Fruit fly (Drosophila melanogaster): ENCODE data around the gene CheB93a.
A peak's percentile ranks its signal among the peaks of the same experiment; 100 is the strongest.

CheB93a gene

DNA sequence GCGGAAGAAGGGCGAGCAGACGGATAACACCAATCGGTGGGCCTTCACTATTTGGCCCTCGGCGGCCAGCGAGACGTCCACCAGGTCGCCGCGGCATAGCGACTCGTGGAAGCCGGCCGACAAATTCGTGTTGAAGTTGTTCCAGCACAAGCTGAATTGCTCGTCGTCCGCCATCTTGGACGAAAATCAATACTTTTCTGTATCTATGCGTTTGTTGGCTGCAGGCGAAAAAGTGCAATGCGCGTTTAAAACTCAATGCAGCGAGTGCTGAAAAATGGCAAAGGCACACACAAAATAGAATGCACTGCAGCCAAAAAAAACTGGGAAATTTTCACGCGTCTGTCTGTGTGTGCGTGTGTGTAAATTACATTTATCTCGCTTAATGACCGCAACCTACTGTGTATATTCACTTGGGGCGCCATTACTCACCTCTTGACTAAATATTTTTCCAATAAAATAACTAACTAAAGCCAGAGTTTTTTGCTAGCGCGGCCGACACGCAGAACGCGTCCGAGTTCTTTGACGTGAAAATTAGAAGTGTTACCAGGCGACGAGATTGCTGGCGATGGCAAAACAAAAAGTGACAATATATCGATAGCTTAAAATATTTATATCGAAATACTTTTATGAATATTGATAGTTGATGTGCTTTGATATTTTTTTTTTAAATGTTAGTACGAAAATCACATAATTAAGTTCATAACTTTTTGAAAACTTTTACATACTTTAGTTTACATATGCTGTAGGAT is 30.2 kb upstream of the CheB93a start (continued):
- TF ChIP-seq trem (tag; optimal IDR thresholded peaks at IDR 0.05): peak; percentile 5
- TF ChIP-seq CG17361 (GFP tag; IDR thresholded peaks at IDR 0.05): peak; percentile 30; the same call in 1 of the 3 replicates
- TF ChIP-seq CG12236 (GFP tag; optimal IDR thresholded peaks at IDR 0.05): no peak
- no peak for TF ChIP-seq CG4328 (GFP tag; optimal IDR thresholded peaks at IDR 0.05)
- TF ChIP-seq CG4617 (GFP tag; optimal IDR thresholded peaks at IDR 0.05; ENCODE audit: borderline replicate concordance): peak; percentile 67
- no peak for TF ChIP-seq Spps (tag; optimal IDR thresholded peaks at IDR 0.05)
- TF ChIP-seq Elba2 (GFP tag; optimal IDR thresholded peaks at IDR 0.05): no peak
- peak; percentile 38 for TF ChIP-seq HmgZ (tag; optimal IDR thresholded peaks at IDR 0.05)
- TF ChIP-seq gsb (GFP tag; IDR thresholded peaks at IDR 0.05): no peak
- TF ChIP-seq CG6689 (GFP tag; IDR thresholded peaks at IDR 0.05): no peak
- TF ChIP-seq Stat92E (GFP tag; optimal IDR thresholded peaks at IDR 0.05): peak in 1 of 3 experiments; percentile 11
- TF ChIP-seq CG10565 (GFP tag; optimal IDR thresholded peaks at IDR 0.05): no peak
- no peak for TF ChIP-seq CG3065 (GFP tag; optimal IDR thresholded peaks at IDR 0.05)
- TF ChIP-seq Ada2b (GFP tag; IDR thresholded peaks at IDR 0.05): no peak
- TF ChIP-seq CG14014 (GFP tag; IDR thresholded peaks at IDR 0.05): no peak
- TF ChIP-seq CG2116 (GFP tag; optimal IDR thresholded peaks at IDR 0.05): peak; percentile 36
- TF ChIP-seq chm (GFP tag; IDR thresholded peaks at IDR 0.05): peak; percentile 80
- TF ChIP-seq Hmr (GFP tag; optimal IDR thresholded peaks at IDR 0.05): no peak
- no peak for TF ChIP-seq HLH54F (GFP tag; optimal IDR thresholded peaks at IDR 0.05)
- no peak for TF ChIP-seq CG4707 (GFP tag; optimal IDR thresholded peaks at IDR 0.05)
- TF ChIP-seq Adf1 (GFP tag; IDR thresholded peaks at IDR 0.05): no peak
- no peak for TF ChIP-seq otp (GFP tag; IDR thresholded peaks at IDR 0.05)
- TF ChIP-seq CG17385 (GFP tag; optimal IDR thresholded peaks at IDR 0.05): no peak
- TF ChIP-seq ken (GFP tag; IDR thresholded peaks at IDR 0.05): no peak
- TF ChIP-seq Kr (GFP tag; optimal IDR thresholded peaks at IDR 0.05): no peak
- TF ChIP-seq CG13894 (tag; optimal IDR thresholded peaks at IDR 0.05): no peak
- TF ChIP-seq ase (GFP tag; IDR thresholded peaks at IDR 0.05): no peak
- no peak for TF ChIP-seq CG1832 (GFP tag; optimal IDR thresholded peaks at IDR 0.05)
- peak; percentile 75 for TF ChIP-seq row (GFP tag; IDR thresholded peaks at IDR 0.05)
- TF ChIP-seq psq (GFP tag; optimal IDR thresholded peaks at IDR 0.05): no peak
- no peak for TF ChIP-seq h (optimal IDR thresholded peaks at IDR 0.05)
- no peak for TF ChIP-seq CG4404 (GFP tag; IDR thresholded peaks at IDR 0.05)
- no peak for TF ChIP-seq cad (GFP tag; optimal IDR thresholded peaks at IDR 0.05)
- TF ChIP-seq CG32532 (GFP tag; IDR thresholded peaks at IDR 0.05): no peak
- TF ChIP-seq CG18619 (GFP tag; optimal IDR thresholded peaks at IDR 0.05): no peak
- no peak for TF ChIP-seq sob (GFP tag; IDR thresholded peaks at IDR 0.05)
- peak; percentile 36 for TF ChIP-seq B-H2 (GFP tag; optimal IDR thresholded peaks at IDR 0.05)
- TF ChIP-seq tgo (GFP tag; IDR thresholded peaks at IDR 0.05): no peak
- no peak for TF ChIP-seq shn (GFP tag; optimal IDR thresholded peaks at IDR 0.05)
- peak; percentile 6 to 17 for TF ChIP-seq Hr51 (GFP tag; optimal IDR thresholded peaks at IDR 0.05)
- no peak for TF ChIP-seq Side (GFP tag; optimal IDR thresholded peaks at IDR 0.05)
- peak; percentile 33 for TF ChIP-seq CG33213 (GFP tag; optimal IDR thresholded peaks at IDR 0.05)
- TF ChIP-seq Deaf1 (tag; optimal IDR thresholded peaks at IDR 0.05): no peak
- TF ChIP-seq Lim3 (GFP tag; IDR thresholded peaks at IDR 0.05): no peak
- TF ChIP-seq CG6791 (GFP tag; IDR thresholded peaks at IDR 0.05; ENCODE audit: partially characterized antibody): peak; percentile 79
- no peak for TF ChIP-seq stc (GFP tag; IDR thresholded peaks at IDR 0.05)
- TF ChIP-seq HmgD (GFP tag; optimal IDR thresholded peaks at IDR 0.05): no peak
- no peak for TF ChIP-seq ro (GFP tag; IDR thresholded peaks at IDR 0.05)
- TF ChIP-seq dm (GFP tag; optimal IDR thresholded peaks at IDR 0.05): peak; percentile 1
- TF ChIP-seq CG9797 (GFP tag; optimal IDR thresholded peaks at IDR 0.05): peak; percentile 54
- TF ChIP-seq maf-S (GFP tag; optimal IDR thresholded peaks at IDR 0.05): no peak
